Worm (Caenorhabditis elegans): ENCODE measurements around the gene sre-31.

DNA sequence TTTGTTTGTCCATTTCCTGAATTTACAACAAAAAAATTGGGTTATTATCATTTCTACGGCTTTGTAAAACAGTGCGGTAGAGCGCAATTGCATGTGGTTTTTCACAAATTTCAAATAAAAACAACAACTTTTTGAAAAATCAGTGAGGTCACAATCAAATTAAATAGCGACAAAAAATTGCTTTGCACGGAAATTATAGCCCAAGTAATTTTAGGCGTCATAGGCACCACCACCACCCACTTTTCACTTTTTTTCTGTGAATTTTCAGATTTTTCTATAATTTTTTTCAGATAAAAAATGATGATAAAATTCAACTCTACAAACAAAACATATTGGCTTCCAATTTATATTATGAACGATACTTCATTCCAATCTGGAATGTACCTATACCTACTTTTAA lies 48.7 kb upstream of the sre-31 start, which contains the start of gene sre-38:
- no peak for TF ChIP-seq scrt-1 (GFP tag; IDR thresholded peaks at IDR 0.05)
- no peak for TF ChIP-seq ceh-13 (GFP tag; optimal IDR thresholded peaks at IDR 0.05)
- no peak for TF ChIP-seq ets-7 (tag; optimal IDR thresholded peaks at IDR 0.05)
- no peak for TF ChIP-seq flt-1 (GFP tag; IDR thresholded peaks at IDR 0.05)
- TF ChIP-seq B0310.2 (tag; optimal IDR thresholded peaks at IDR 0.05), result no peak
- TF ChIP-seq ama-1 (optimal IDR thresholded peaks at IDR 0.05), result no peak
- TF ChIP-seq pes-1 (GFP tag; IDR thresholded peaks at IDR 0.05), result no peak
- no peak for TF ChIP-seq tbx-11 (GFP tag; IDR thresholded peaks at IDR 0.05)
- no peak for TF ChIP-seq tra-4 (tag; optimal IDR thresholded peaks at IDR 0.05)
- TF ChIP-seq ceh-36 (tag; optimal IDR thresholded peaks at IDR 0.05), result no peak
- TF ChIP-seq aly-1 (tag; optimal IDR thresholded peaks at IDR 0.05), result no peak
- TF ChIP-seq hmg-4 (GFP tag; optimal IDR thresholded peaks at IDR 0.05), result no peak

All from whole organism, early embryonic.